Worm (Caenorhabditis elegans) whole organism, L4/young adult: ENCODE data around the gene lin-38.

Experiments
- W03F9.2 ChIP-seq: fragments of 150-350 bp; optimal IDR thresholded peaks from 2 replicates; lab custom pipeline; 2014; ENCODE audit warnings: missing biosample characterization, missing genetic modification characterization
- him-1 ChIP-seq: sonication (generic microtip); optimal IDR thresholded peaks from 2 replicates; lab custom pipeline; 2016; ENCODE audit warnings: missing genotype, missing genetic modification reagents, missing genetic modification characterization, missing compliant biosample characterization

DNA sequence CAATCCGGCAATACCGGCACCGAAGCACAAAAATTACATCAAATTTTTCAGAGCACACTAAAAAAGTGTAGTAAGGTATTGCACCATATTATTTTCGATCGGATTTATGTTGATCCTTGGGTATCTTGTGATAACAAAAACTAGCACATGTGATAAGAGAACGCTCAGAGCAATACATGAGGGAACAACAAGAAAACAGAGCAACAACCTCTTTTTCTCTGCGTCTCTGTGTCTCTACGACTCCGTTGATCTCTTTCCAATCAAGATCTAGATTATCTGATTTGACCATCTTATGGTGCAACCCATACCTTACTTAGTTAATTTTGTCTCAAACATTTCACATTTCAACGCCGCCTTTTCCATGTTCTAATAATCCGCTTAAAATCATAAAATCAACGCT, 56.5 kb downstream of the lin-38 start, which contains the start of gene tag-10:
- TF ChIP-seq him-1 = no peak
- TF ChIP-seq W03F9.2 (tag; lab: Kevin White, UChicago) = no peak
